Worm (Caenorhabditis elegans): ENCODE measurements around the gene fbxb-35.

DNA sequence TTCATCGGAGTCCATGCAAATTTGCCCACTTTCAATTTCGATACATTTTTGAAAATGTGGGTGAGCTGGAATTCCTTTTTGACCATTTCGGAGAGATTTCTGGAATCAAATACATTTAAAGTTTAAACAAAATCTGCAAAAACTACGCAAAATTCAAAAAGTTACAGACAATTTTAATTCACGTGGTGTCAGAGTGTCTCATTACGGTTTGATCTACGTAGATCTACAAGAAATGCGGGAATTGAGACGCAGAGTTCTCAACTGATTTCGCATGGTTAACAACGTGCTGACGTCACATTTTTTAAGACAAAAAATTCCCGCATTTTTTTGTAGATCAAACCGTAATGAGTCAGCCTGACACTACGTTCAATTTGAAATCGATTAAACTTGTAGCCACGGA is 24.9 kb upstream of the fbxb-35 start, which contains the start of gene bath-21:
- TF ChIP-seq mab-5 (tag; optimal IDR thresholded peaks at IDR 0.05) (no peak), unc-62 (GFP tag; optimal IDR thresholded peaks at IDR 0.05) (no peak), nhr-25 (tag; optimal IDR thresholded peaks at IDR 0.05) (no peak)
